Fruit fly (Drosophila melanogaster): Measurements from ENCODE around the gene mRpL38.

The mRpL38 gene

DNA sequence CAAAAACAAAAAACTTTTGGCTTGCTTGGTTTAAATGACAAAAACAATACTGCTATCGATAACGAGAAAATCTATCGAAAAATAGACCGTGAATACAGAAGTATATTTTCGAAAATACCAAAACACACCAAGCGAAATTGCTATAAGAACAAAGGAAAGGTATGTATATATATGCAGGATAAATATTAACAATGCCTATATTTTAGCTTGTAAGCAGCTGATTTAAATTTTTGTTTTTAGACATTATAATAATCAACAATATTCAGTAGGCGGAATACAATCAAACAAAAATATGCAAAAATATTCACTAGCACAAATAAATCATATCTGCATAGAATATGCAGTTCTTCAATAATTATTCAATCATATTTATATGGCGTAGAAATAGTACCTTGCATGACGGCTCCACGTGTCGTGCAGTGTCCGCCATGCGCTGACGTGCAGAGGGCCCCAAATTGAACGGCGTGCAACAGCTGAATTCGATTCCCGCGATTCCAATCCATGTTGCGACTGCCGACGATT, 11.8 kb downstream of the mRpL38 start, which contains the start of the genes Fbxl4 and Dus2 (continued):
- peak; percentile 11 for TF ChIP-seq HLHmδ (GFP tag; optimal IDR thresholded peaks at IDR 0.05)
- TF ChIP-seq zf30C (GFP tag; optimal IDR thresholded peaks at IDR 0.05), result peak; percentile 74
- peak; percentile 62 for TF ChIP-seq CG10321 (GFP tag; IDR thresholded peaks at IDR 0.05)
- no peak for TF ChIP-seq Kr (GFP tag; optimal IDR thresholded peaks at IDR 0.05)
- peak; percentile 74 for TF ChIP-seq CG3407 (GFP tag; optimal IDR thresholded peaks at IDR 0.05)
- TF ChIP-seq nau (GFP tag; optimal IDR thresholded peaks at IDR 0.05), result no peak
- TF ChIP-seq cwo (GFP tag; optimal IDR thresholded peaks at IDR 0.05), result peak; percentile 79
- TF ChIP-seq ken (GFP tag; IDR thresholded peaks at IDR 0.05), result peak; percentile 96
- peak; percentile 75 for TF ChIP-seq Myb (GFP tag; optimal IDR thresholded peaks at IDR 0.05)
- peak; percentile 98 for TF ChIP-seq sens (GFP tag)
- peak; percentile 89 for TF ChIP-seq Oli (tag; optimal IDR thresholded peaks at IDR 0.05)
- TF ChIP-seq cas (GFP tag; IDR thresholded peaks at IDR 0.05), result peak; percentile 79
- peak; percentile 93 for TF ChIP-seq CG8944 (GFP tag; optimal IDR thresholded peaks at IDR 0.05)
- peak; percentile 95 for TF ChIP-seq CG11456 (GFP tag; IDR thresholded peaks at IDR 0.05)
- TF ChIP-seq CG7963 (GFP tag; IDR thresholded peaks at IDR 0.05; ENCODE audit: partially characterized antibody), result no peak; the same call in 2 of the 3 replicates
- TF ChIP-seq Sry-β (GFP tag; optimal IDR thresholded peaks at IDR 0.05), result peak; percentile 42
- TF ChIP-seq crc (GFP tag; optimal IDR thresholded peaks at IDR 0.05), result peak; percentile 49
- peak; percentile 99 for TF ChIP-seq Med (GFP tag)
- TF ChIP-seq Deaf1 (tag; optimal IDR thresholded peaks at IDR 0.05), result peak; percentile 63
- TF ChIP-seq psq (GFP tag; optimal IDR thresholded peaks at IDR 0.05), result peak; percentile 74
- TF ChIP-seq CG1603 (tag; optimal IDR thresholded peaks at IDR 0.05), result peak; percentile 92
- TF ChIP-seq CG7928 (GFP tag; optimal IDR thresholded peaks at IDR 0.05), result peak; percentile 61
- TF ChIP-seq CG17359 (tag; optimal IDR thresholded peaks at IDR 0.05), result peak; percentile 84
- peak; percentile 47 for TF ChIP-seq CG31365 (tag; optimal IDR thresholded peaks at IDR 0.05)
- peak; percentile 79 for TF ChIP-seq Drgx (GFP tag; IDR thresholded peaks at IDR 0.05)
- TF ChIP-seq dysf (GFP tag; IDR thresholded peaks at IDR 0.05), result peak; percentile 95
- TF ChIP-seq CG4730 (GFP tag; IDR thresholded peaks at IDR 0.05), result peak; percentile 87
- TF ChIP-seq lbe (GFP tag; optimal IDR thresholded peaks at IDR 0.05), result peak; percentile 62
- peak; percentile 89 for TF ChIP-seq CHES-1-like (GFP tag; optimal IDR thresholded peaks at IDR 0.05)
- TF ChIP-seq pnt (GFP tag; optimal IDR thresholded peaks at IDR 0.05), result peak; percentile 94
- TF ChIP-seq her (GFP tag; optimal IDR thresholded peaks at IDR 0.05), result peak; percentile 73
- peak; percentile 92 for TF ChIP-seq zen (tag; optimal IDR thresholded peaks at IDR 0.05)
- peak; percentile 72 for TF ChIP-seq gcm (GFP tag; optimal IDR thresholded peaks at IDR 0.05)
- TF ChIP-seq corto (GFP tag; optimal IDR thresholded peaks at IDR 0.05), result no peak
- TF ChIP-seq shn (GFP tag; optimal IDR thresholded peaks at IDR 0.05), result peak; percentile 94
- peak; percentile 86 for TF ChIP-seq sens-2 (GFP tag; IDR thresholded peaks at IDR 0.05)
- peak; percentile 37 for TF ChIP-seq pzg (GFP tag; optimal IDR thresholded peaks at IDR 0.05)
- peak; percentile 44; the same call in 1 of the 3 replicates for TF ChIP-seq Opbp (GFP tag; IDR thresholded peaks at IDR 0.05; ENCODE audit: partially characterized antibody)
- TF ChIP-seq tx (GFP tag; optimal IDR thresholded peaks at IDR 0.05), result peak; percentile 92
- TF ChIP-seq ara (GFP tag; IDR thresholded peaks at IDR 0.05), result peak; percentile 92
- TF ChIP-seq E2f2 (GFP tag; IDR thresholded peaks at IDR 0.05), result peak; percentile 61; the same call in 1 of the 2 replicates
- peak; percentile 93 for TF ChIP-seq Antp (GFP tag; optimal IDR thresholded peaks at IDR 0.05)
- peak; percentile 90 for TF ChIP-seq CG15601 (tag; optimal IDR thresholded peaks at IDR 0.05)
- peak; percentile 89 for TF ChIP-seq HHEX (GFP tag; optimal IDR thresholded peaks at IDR 0.05)
- peak; percentile 90 for TF ChIP-seq Mad (GFP tag; optimal IDR thresholded peaks at IDR 0.05)
- TF ChIP-seq pfk (GFP tag; optimal IDR thresholded peaks at IDR 0.05), result peak; percentile 27
- TF ChIP-seq CG5245 (GFP tag; optimal IDR thresholded peaks at IDR 0.05), result peak; percentile 91
- TF ChIP-seq pb (GFP tag; optimal IDR thresholded peaks at IDR 0.05), result peak; percentile 73
- TF ChIP-seq stwl (tag; optimal IDR thresholded peaks at IDR 0.05), result peak; percentile 42
- TF ChIP-seq CG10565 (GFP tag; optimal IDR thresholded peaks at IDR 0.05), result peak; percentile 67

All from whole organism, embryonic.